Fruit fly (Drosophila melanogaster) Kc167 (cell line): Measurements from ENCODE around the gene nSMase.

ENCODE experiments used
- Myc ChIP-seq: fragments of >200 bp; optimal IDR thresholded peaks from 2 replicates; lab custom pipeline; 2017; ENCODE audit warnings: missing external identifiers
- Sin3A ChIP-seq: fragments of >200 bp; optimal IDR thresholded peaks from 2 replicates; lab custom pipeline; 2018; ENCODE audit warnings: missing external identifiers
- h ChIP-seq: fragments of >200 bp; optimal IDR thresholded peaks from 3 replicates; lab custom pipeline; 2018; ENCODE audit warnings: missing external identifiers
- insv ChIP-seq: fragments of >200 bp; optimal IDR thresholded peaks from 3 replicates; lab custom pipeline; 2018; ENCODE audit warnings: missing external identifiers
- psq ChIP-seq: fragments of >200 bp; optimal IDR thresholded peaks from 2 replicates; lab custom pipeline; 2017; ENCODE audit warnings: missing external identifiers
- ttk ChIP-seq: sonication (Bioruptor generic); optimal IDR thresholded peaks from 2 replicates; lab custom pipeline; 2017; ENCODE audit warnings: missing external identifiers

The nSMase gene

dm6 chr3L:3218859-3219258 is at the start of gene nSMase, which contains the start of gene hob:
TSS of gene nSMase (plus strand) at chr3L:3219156.
TSS of gene hob (minus strand) at chr3L:3218920.
- TF ChIP-seq h (lab: Kevin White, UChicago) (no peak), psq (lab: Kevin White, UChicago) (no peak), ttk (no peak), insv (lab: Kevin White, UChicago) (no peak), Sin3A (lab: Kevin White, UChicago) (no peak), Myc (lab: Kevin White, UChicago) (no peak)

- no peak for TF ChIP-seq psq (lab: Kevin White, UChicago)
- no peak for TF ChIP-seq h (lab: Kevin White, UChicago)
- no peak for TF ChIP-seq ttk
- no peak for TF ChIP-seq insv (lab: Kevin White, UChicago)
- no peak for TF ChIP-seq Sin3A (lab: Kevin White, UChicago)
- TF ChIP-seq Myc (lab: Kevin White, UChicago) = no peak
Observed at dm6 chr3L:3172445-3172844, 46.5 kb upstream of the nSMase start, which contains the start of gene CG14963. TSS of gene CG14963 (minus strand) at chr3L:3172545.

dm6 chr3L:3177872-3178271 is 41.1 kb upstream of the nSMase start:
- TF ChIP-seq Sin3A (lab: Kevin White, UChicago) = no peak
- no peak for TF ChIP-seq h (lab: Kevin White, UChicago)
- TF ChIP-seq ttk = no peak
- TF ChIP-seq insv (lab: Kevin White, UChicago) = no peak
- no peak for TF ChIP-seq psq (lab: Kevin White, UChicago)
- no peak for TF ChIP-seq Myc (lab: Kevin White, UChicago)

- no peak for TF ChIP-seq psq (lab: Kevin White, UChicago)
- TF ChIP-seq h (lab: Kevin White, UChicago) = no peak
- TF ChIP-seq insv (lab: Kevin White, UChicago) = no peak
- no peak for TF ChIP-seq Myc (lab: Kevin White, UChicago)
- TF ChIP-seq ttk = no peak
- TF ChIP-seq Sin3A (lab: Kevin White, UChicago) = no peak
Observed at dm6 chr3L:3178530-3179096, 40.3 kb upstream of the nSMase start, which contains the start of the genes MnM and Girdin. TSS of gene MnM (minus strand) at chr3L:3178580. TSS of gene Girdin (plus strand) at chr3L:3178930.

- no peak for TF ChIP-seq psq (lab: Kevin White, UChicago)
- no peak for TF ChIP-seq h (lab: Kevin White, UChicago)
Observed at dm6 chr3L:3179474-3179873, 39.5 kb upstream of the nSMase start.

dm6 chr3L:3184104-3184503 is 34.9 kb upstream of the nSMase start, which contains the start of gene CG42494:
TSS of gene CG42494 (plus strand) at chr3L:3184404.
- TF ChIP-seq Myc (lab: Kevin White, UChicago) (no peak), insv (lab: Kevin White, UChicago) (no peak), h (lab: Kevin White, UChicago) (no peak), psq (lab: Kevin White, UChicago) (no peak), Sin3A (lab: Kevin White, UChicago) (no peak), ttk (no peak)

- TF ChIP-seq Sin3A (lab: Kevin White, UChicago) (no peak), h (lab: Kevin White, UChicago) (no peak), insv (lab: Kevin White, UChicago) (no peak), ttk (no peak), Myc (lab: Kevin White, UChicago) (no peak), psq (lab: Kevin White, UChicago) (no peak)
Observed at dm6 chr3L:3186364-3186763, 32.6 kb upstream of the nSMase start, which contains the start of gene CG32284. TSS of gene CG32284 (plus strand) at chr3L:3186664.

- TF ChIP-seq psq (lab: Kevin White, UChicago) (no peak), Sin3A (lab: Kevin White, UChicago) (no peak), Myc (lab: Kevin White, UChicago) (no peak), ttk (no peak), insv (lab: Kevin White, UChicago) (no peak), h (lab: Kevin White, UChicago) (no peak)
Observed at dm6 chr3L:3187263-3187662, 31.7 kb upstream of the nSMase start, which contains the start of gene CG14957. TSS of gene CG14957 (plus strand) at chr3L:3187563.

dm6 chr3L:3189647-3190046 is 29.3 kb upstream of the nSMase start, which contains the start of the genes CG42525 and CG14958:
TSS of gene CG42525 (minus strand) at chr3L:3189747.
TSS of gene CG14958 (plus strand) at chr3L:3189978.
- TF ChIP-seq insv (lab: Kevin White, UChicago) = no peak
- no peak for TF ChIP-seq Sin3A (lab: Kevin White, UChicago)
- TF ChIP-seq h (lab: Kevin White, UChicago) = no peak
- TF ChIP-seq ttk = no peak
- no peak for TF ChIP-seq Myc (lab: Kevin White, UChicago)
- no peak for TF ChIP-seq psq (lab: Kevin White, UChicago)

dm6 chr3L:3192333-3192894 is 26.5 kb upstream of the nSMase start, which contains the start of gene CG14965:
TSS of gene CG14965 (minus strand) at chr3L:3192491.
- no peak for TF ChIP-seq Myc (lab: Kevin White, UChicago)

- TF ChIP-seq psq (lab: Kevin White, UChicago) (no peak), insv (lab: Kevin White, UChicago) (peak; percentile 70), ttk (no peak), h (lab: Kevin White, UChicago) (no peak), Myc (lab: Kevin White, UChicago) (no peak), Sin3A (lab: Kevin White, UChicago) (no peak)
Observed at dm6 chr3L:3192912-3193311, 26.0 kb upstream of the nSMase start, which contains the start of gene Hsp83. TSS of gene Hsp83 (plus strand) at chr3L:3192969.

- no peak for TF ChIP-seq psq (lab: Kevin White, UChicago)
- TF ChIP-seq Sin3A (lab: Kevin White, UChicago) = no peak
Observed at dm6 chr3L:3194059-3194458, 24.9 kb upstream of the nSMase start.
